Worm (Caenorhabditis elegans) whole organism, L4 larva: ENCODE data around the gene sms-1.

Experiments used
- D1046.2 ChIP-seq: fragments of 200-800 bp; sonication (Bioruptor generic); IDR thresholded peaks from 2 replicates; pipeline ENCODE4 v1.3.6; 2022; ENCODE audit warnings: missing genetic modification characterization, missing compliant biosample characterization
- F37D6.2 ChIP-seq: sonication (generic microtip); optimal IDR thresholded peaks from 2 replicates; lab custom pipeline; 2016; ENCODE audit warnings: mild to moderate bottlenecking, missing genetic modification characterization, missing compliant biosample characterization
- F49E8.2 ChIP-seq: sonication (generic microtip); optimal IDR thresholded peaks from 2 replicates; lab custom pipeline; 2016; ENCODE audit warnings: missing compliant biosample characterization, mild to moderate bottlenecking, missing genetic modification characterization, borderline replicate concordance
- Y105C5A.15 ChIP-seq: fragments of 200-800 bp; sonication (Bioruptor generic); IDR thresholded peaks from 2 replicates; pipeline ENCODE4 v1.3.6; 2022; ENCODE audit warnings: missing genetic modification characterization, missing compliant biosample characterization
- Y48G9A.11 ChIP-seq: fragments of 200-800 bp; sonication (Bioruptor generic); IDR thresholded peaks from 2 replicates; pipeline ENCODE4 v1.3.6; 2022; ENCODE audit warnings: missing genetic modification reagents, missing genetic modification characterization, missing compliant biosample characterization
- Y75B8A.6 ChIP-seq: fragments of 200-800 bp; sonication (Bioruptor generic); IDR thresholded peaks from 2 replicates; pipeline ENCODE4 v1.3.6; 2022; ENCODE audit warnings: missing genetic modification reagents, missing genetic modification characterization, missing compliant biosample characterization
- ZK337.2 ChIP-seq: fragments of 200-800 bp; sonication (Bioruptor generic); IDR thresholded peaks from 2 replicates; pipeline ENCODE4 v1.3.6; 2022; ENCODE audit warnings: missing genetic modification reagents, missing genetic modification characterization, missing compliant biosample characterization
- ZK546.5 ChIP-seq, 2 experiments: sonication (generic microtip); optimal IDR thresholded peaks; 2 replicates each; lab custom pipeline; 2017; ENCODE audit warnings: missing biosample characterization in 2 of 2, missing genetic modification characterization in 2 of 2
- ama-1 ChIP-seq: fragments of 150-350 bp; optimal IDR thresholded peaks from 2 replicates; lab custom pipeline; 2014; ENCODE audit warnings: inconsistent platforms, mixed read lengths
- attf-4 ChIP-seq: sonication (generic microtip); optimal IDR thresholded peaks from 3 replicates; lab custom pipeline; 2017; ENCODE audit warnings: missing biosample characterization, missing genetic modification characterization
- ceh-28 ChIP-seq: fragments of 150-350 bp; optimal IDR thresholded peaks from 2 replicates; lab custom pipeline; 2014; ENCODE audit warnings: missing biosample characterization, missing genetic modification reagents, missing genetic modification characterization
- cey-2 ChIP-seq: sonication (generic microtip); optimal IDR thresholded peaks from 3 replicates; lab custom pipeline; 2017; ENCODE audit warnings: missing genetic modification characterization, mild to moderate bottlenecking, missing compliant biosample characterization, antibody characterized with exemption, borderline replicate concordance; ENCODE audit not compliant: insufficient read depth
- ctbp-1 ChIP-seq: fragments of 200-800 bp; sonication (Bioruptor generic); IDR thresholded peaks from 2 replicates; pipeline ENCODE4 v1.3.6; 2022; ENCODE audit warnings: missing genetic modification reagents, missing genetic modification characterization, missing compliant biosample characterization
- daf-12 ChIP-seq: fragments of 150-350 bp; optimal IDR thresholded peaks from 2 replicates; lab custom pipeline; 2014; ENCODE audit warnings: missing biosample characterization, missing genetic modification reagents, missing genetic modification characterization
- daf-19 ChIP-seq: fragments of 200-800 bp; sonication (Bioruptor generic); conservative IDR thresholded peaks from 2 replicates; pipeline ENCODE4 v1.3.6; 2022; ENCODE audit warnings: missing genetic modification characterization, missing compliant biosample characterization
- dve-1 ChIP-seq: sonication (generic microtip); optimal IDR thresholded peaks from 2 replicates; lab custom pipeline; 2017; ENCODE audit warnings: antibody characterized with exemption, mild to moderate bottlenecking, missing genetic modification characterization, missing compliant biosample characterization; ENCODE audit not compliant: insufficient read depth
- egl-27 ChIP-seq: sonication (generic microtip); optimal IDR thresholded peaks from 3 replicates; lab custom pipeline; 2017; ENCODE audit warnings: missing biosample characterization, missing genetic modification reagents, missing genetic modification characterization
- egl-43 ChIP-seq: fragments of 200-800 bp; sonication (Bioruptor generic); IDR thresholded peaks from 2 replicates; pipeline ENCODE4 v1.3.6; 2022; ENCODE audit warnings: missing genetic modification reagents, missing genetic modification characterization, missing compliant biosample characterization
- gei-8 ChIP-seq: fragments of 200-800 bp; sonication (Bioruptor generic); optimal IDR thresholded peaks from 2 replicates; lab custom pipeline; 2018; ENCODE audit warnings: mild to moderate bottlenecking, missing genetic modification characterization, missing compliant biosample characterization
- hif-1 ChIP-seq, 2 experiments: sonication (generic microtip); optimal IDR thresholded peaks; 2 replicates each; lab custom pipeline; 2016 to 2017; ENCODE audit warnings: missing compliant biosample characterization in 2 of 2, missing genetic modification characterization in 2 of 2, missing genetic modification reagents in 2 of 2, missing genotype in 2 of 2, mild to moderate bottlenecking in 1 of 2
- hlh-11 ChIP-seq: fragments of 200-800 bp; sonication (Bioruptor generic); optimal IDR thresholded peaks from 2 replicates; lab custom pipeline; 2018; ENCODE audit warnings: mild to moderate bottlenecking, missing genetic modification characterization, missing compliant biosample characterization
- hlh-30 ChIP-seq: sonication (generic microtip); optimal IDR thresholded peaks from 2 replicates; lab custom pipeline; 2017; ENCODE audit warnings: antibody characterized with exemption, mild to moderate bottlenecking, missing genetic modification characterization, missing compliant biosample characterization; ENCODE audit not compliant: insufficient read depth
- hmg-1.1 ChIP-seq: fragments of 200-800 bp; sonication (Bioruptor generic); IDR thresholded peaks from 2 replicates; pipeline ENCODE4 v1.3.6; 2022; ENCODE audit warnings: missing genetic modification reagents, missing genetic modification characterization, missing compliant biosample characterization
- lin-38 ChIP-seq: fragments of 200-800 bp; sonication (Bioruptor generic); IDR thresholded peaks from 2 replicates; pipeline ENCODE4 v1.3.6; 2022; ENCODE audit warnings: missing genetic modification reagents, missing genetic modification characterization, missing compliant biosample characterization
- lir-3 ChIP-seq: sonication (generic microtip); optimal IDR thresholded peaks from 2 replicates; lab custom pipeline; 2016; ENCODE audit warnings: mild to moderate bottlenecking, missing genetic modification characterization, missing compliant biosample characterization
- lsy-2 ChIP-seq, 2 experiments: fragments of 150-350 bp in 1 of 2; sonication (generic microtip) in 1 of 2; optimal IDR thresholded peaks; 2 replicates each; lab custom pipeline; 2014 to 2017; ENCODE audit warnings: missing biosample characterization in 2 of 2, missing genetic modification characterization in 2 of 2
- mep-1 ChIP-seq: fragments of 150-350 bp; sonication (generic microtip); optimal IDR thresholded peaks from 3 replicates; lab custom pipeline; 2014; ENCODE audit warnings: missing biosample characterization, missing genetic modification characterization
- mes-2 ChIP-seq: sonication (generic microtip); optimal IDR thresholded peaks from 2 replicates; lab custom pipeline; 2016; ENCODE audit warnings: missing genotype, mild to moderate bottlenecking, missing genetic modification characterization, missing compliant biosample characterization; ENCODE audit not compliant: poor library complexity, severe bottlenecking
- mxl-3 ChIP-seq: fragments of 200-800 bp; sonication (Bioruptor generic); optimal IDR thresholded peaks from 2 replicates; lab custom pipeline; 2018; ENCODE audit warnings: mild to moderate bottlenecking, missing genetic modification characterization, missing compliant biosample characterization
- nhr-102 ChIP-seq: sonication (generic microtip); optimal IDR thresholded peaks from 2 replicates; lab custom pipeline; 2016; ENCODE audit warnings: mild to moderate bottlenecking, missing genetic modification characterization, moderate library complexity, missing compliant biosample characterization
- nhr-11 ChIP-seq: fragments of 150-350 bp; optimal IDR thresholded peaks from 2 replicates; lab custom pipeline; 2014; ENCODE audit warnings: missing biosample characterization, missing genetic modification characterization
- nhr-111 ChIP-seq: fragments of 200-800 bp; sonication (Bioruptor generic); optimal IDR thresholded peaks from 2 replicates; lab custom pipeline; 2018; ENCODE audit warnings: mild to moderate bottlenecking, missing genetic modification characterization, missing compliant biosample characterization
- nhr-48 ChIP-seq: sonication (generic microtip); optimal IDR thresholded peaks from 2 replicates; lab custom pipeline; 2016; ENCODE audit warnings: mild to moderate bottlenecking, missing genetic modification characterization, missing compliant biosample characterization
- nhr-6 ChIP-seq: fragments of 150-350 bp; optimal IDR thresholded peaks from 2 replicates; lab custom pipeline; 2014; ENCODE audit warnings: missing biosample characterization, missing genetic modification characterization
- php-3 ChIP-seq: fragments of 200-800 bp; sonication (Bioruptor generic); IDR thresholded peaks from 2 replicates; pipeline ENCODE4 v1.3.6; 2022; ENCODE audit warnings: missing genetic modification reagents, missing genetic modification characterization, missing compliant biosample characterization
- rbr-2 ChIP-seq: sonication (generic microtip); optimal IDR thresholded peaks from 2 replicates; lab custom pipeline; 2016; ENCODE audit warnings: missing genotype, missing genetic modification characterization, missing compliant biosample characterization
- saeg-2 ChIP-seq: fragments of 200-800 bp; sonication (Bioruptor generic); IDR thresholded peaks from 2 replicates; pipeline ENCODE4 v1.3.6; 2022; ENCODE audit warnings: missing genetic modification reagents, missing genetic modification characterization, missing compliant biosample characterization
- sdz-12 ChIP-seq: fragments of 200-800 bp; sonication (Bioruptor generic); optimal IDR thresholded peaks from 2 replicates; lab custom pipeline; 2018; ENCODE audit warnings: mild to moderate bottlenecking, missing genetic modification characterization, missing compliant biosample characterization
- set-16 ChIP-seq: fragments of 200-800 bp; sonication (Bioruptor generic); IDR thresholded peaks from 2 replicates; pipeline ENCODE4 v1.3.6; 2022; ENCODE audit warnings: missing genetic modification reagents, missing genetic modification characterization, missing compliant biosample characterization
- snpc-4 ChIP-seq: fragments of 150-350 bp; optimal IDR thresholded peaks from 2 replicates; lab custom pipeline; 2014; ENCODE audit warnings: missing biosample characterization, missing genetic modification characterization
- spr-1 ChIP-seq: sonication (generic microtip); optimal IDR thresholded peaks from 2 replicates; lab custom pipeline; 2016; ENCODE audit warnings: mild to moderate bottlenecking, missing genetic modification characterization, missing compliant biosample characterization
- zag-1 ChIP-seq: fragments of 150-350 bp; optimal IDR thresholded peaks from 2 replicates; lab custom pipeline; 2014; ENCODE audit warnings: missing biosample characterization, missing genetic modification characterization
- zip-2 ChIP-seq: fragments of 150-350 bp; optimal IDR thresholded peaks from 2 replicates; lab custom pipeline; 2014; ENCODE audit warnings: missing biosample characterization, missing genetic modification characterization
- ztf-7 ChIP-seq: fragments of 150-350 bp; optimal IDR thresholded peaks from 2 replicates; lab custom pipeline; 2014; ENCODE audit warnings: missing biosample characterization, missing genetic modification characterization

The sms-1 gene

ce11 chrIV:11503654-11504053 is 5.7 kb upstream of the sms-1 start (continued):
- TF ChIP-seq ztf-7 (tag; lab: Kevin White, UChicago) (no peak), hlh-11 (peak; percentile 38), zag-1 (no peak), F37D6.2 (tag; lab: Kevin White, UChicago) (no peak), mep-1 (tag; lab: Kevin White, UChicago) (no peak), ceh-28 (tag; lab: Kevin White, UChicago) (no peak), cey-2 (tag; lab: Kevin White, UChicago) (no peak), mxl-3 (GFP tag; lab: Kevin White, UChicago) (peak; percentile 29), hif-1 (tag; optimal IDR thresholded peaks at IDR 0.05; lab: Kevin White, UChicago) (no peak), daf-12 (tag; lab: Kevin White, UChicago) (no peak), sdz-12 (GFP tag; lab: Kevin White, UChicago) (no peak)

DNA sequence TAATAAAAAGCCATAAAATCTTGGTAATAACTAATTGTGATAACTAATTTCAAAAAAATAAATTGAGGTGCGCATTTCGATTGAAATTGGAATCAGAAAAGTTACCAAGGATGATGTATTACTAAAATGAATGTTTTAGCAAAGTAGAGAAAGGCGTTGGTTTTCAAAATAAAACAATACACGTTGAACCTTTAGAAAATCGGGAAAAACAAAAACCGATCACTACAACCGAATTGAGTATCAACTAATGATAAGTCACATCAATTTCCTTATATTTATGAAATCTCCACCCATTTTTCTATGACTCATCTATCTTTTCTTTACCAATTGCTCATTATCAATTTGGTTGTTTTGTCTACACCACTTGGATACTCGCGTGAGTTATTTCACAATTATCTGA is 2.4 kb upstream of the sms-1 start, which contains the start of gene H21P03.10:
TSS of gene H21P03.10 (plus strand) at position 301 of the 400 bp plus-strand sequence.
- TF ChIP-seq daf-19 (GFP tag; lab: Robert Waterston, UW), result no peak
- no peak for TF ChIP-seq php-3 (GFP tag; lab: Robert Waterston, UW)
- TF ChIP-seq mep-1 (tag; lab: Kevin White, UChicago), result no peak
- TF ChIP-seq ceh-28 (tag; lab: Kevin White, UChicago), result no peak
- TF ChIP-seq nhr-6 (tag; lab: Kevin White, UChicago), result no peak
- TF ChIP-seq nhr-111 (GFP tag; lab: Kevin White, UChicago), result no peak
- TF ChIP-seq, all 104 proteins: peak for 0

- TF ChIP-seq Y105C5A.15 (GFP tag; lab: Robert Waterston, UW), result 0 out of 2 replicates have a peak, but pooled peaks have one; percentile 42
- peak; percentile 48 for TF ChIP-seq lin-38
- 0 out of 2 replicates have a peak, but pooled peaks have one; percentile 6 for TF ChIP-seq Y48G9A.11 (GFP tag; lab: Robert Waterston, UW)
Observed at ce11 chrIV:11497312-11497711, 662 bp downstream of the sms-1 start.

ce11 chrIV:11494924-11495323 is 3.0 kb downstream of the sms-1 start:
- TF ChIP-seq lsy-2 (tag; optimal IDR thresholded peaks at IDR 0.05; lab: Kevin White, UChicago), result peak in 1 of 2 experiments; percentile 52
- TF ChIP-seq egl-27 (tag; lab: Kevin White, UChicago), result no peak
- TF ChIP-seq daf-12 (tag; lab: Kevin White, UChicago), result no peak
- no peak for TF ChIP-seq nhr-11
- TF ChIP-seq nhr-48 (tag; lab: Kevin White, UChicago), result no peak
- TF ChIP-seq mxl-3 (GFP tag; lab: Kevin White, UChicago), result no peak
- TF ChIP-seq F37D6.2 (tag; lab: Kevin White, UChicago), result peak; percentile 21
- TF ChIP-seq hlh-30 (tag; lab: Kevin White, UChicago), result no peak
- TF ChIP-seq zag-1, result no peak
- peak; percentile 48; the same call in 1 of the 2 replicates for TF ChIP-seq hmg-1.1 (GFP tag; lab: Robert Waterston, UW)
- TF ChIP-seq ctbp-1 (GFP tag; lab: Robert Waterston, UW), result peak; percentile 62; the same call in 1 of the 2 replicates
- no peak for TF ChIP-seq ama-1 (lab: Kevin White, UChicago)
- TF ChIP-seq spr-1, result no peak
- TF ChIP-seq ZK337.2, result no peak
- no peak for TF ChIP-seq hif-1 (tag; optimal IDR thresholded peaks at IDR 0.05; lab: Kevin White, UChicago)
- TF ChIP-seq Y75B8A.6, result no peak
- TF ChIP-seq snpc-4 (tag; lab: Kevin White, UChicago), result no peak
- TF ChIP-seq Y48G9A.11 (GFP tag; lab: Robert Waterston, UW), result no peak
- TF ChIP-seq zip-2 (tag; lab: Kevin White, UChicago), result no peak
- no peak for TF ChIP-seq nhr-6 (tag; lab: Kevin White, UChicago)
- no peak for TF ChIP-seq attf-4 (tag; lab: Kevin White, UChicago)
- TF ChIP-seq ZK546.5 (tag; optimal IDR thresholded peaks at IDR 0.05; lab: Kevin White, UChicago), result no peak
- TF ChIP-seq D1046.2 (GFP tag; lab: Robert Waterston, UW), result no peak
- TF ChIP-seq saeg-2 (GFP tag; lab: Robert Waterston, UW), result no peak
- TF ChIP-seq nhr-102, result no peak
- no peak for TF ChIP-seq lir-3 (tag; lab: Kevin White, UChicago)
- peak; percentile 18 for TF ChIP-seq mes-2 (tag; lab: Kevin White, UChicago)
- peak; percentile 35 for TF ChIP-seq rbr-2
- TF ChIP-seq gei-8 (GFP tag; lab: Kevin White, UChicago), result no peak
- no peak for TF ChIP-seq F49E8.2 (tag; lab: Kevin White, UChicago)
- no peak for TF ChIP-seq egl-43 (GFP tag; lab: Robert Waterston, UW)
- TF ChIP-seq dve-1 (tag; lab: Kevin White, UChicago), result no peak
- no peak for TF ChIP-seq set-16 (GFP tag; lab: Robert Waterston, UW)
